Worm (Caenorhabditis elegans) whole organism, L1 larva: ENCODE results near the gene T07H3.8.

Experiments
- ama-1 ChIP-seq: fragments of 150-350 bp; optimal IDR thresholded peaks from 2 replicates; lab custom pipeline; 2014
- blmp-1 ChIP-seq: fragments of 150-350 bp; optimal IDR thresholded peaks from 2 replicates; lab custom pipeline; 2014; ENCODE audit warnings: missing biosample characterization, missing genetic modification characterization
- lin-13 ChIP-seq: fragments of 150-350 bp; optimal IDR thresholded peaks from 2 replicates; lab custom pipeline; 2014; ENCODE audit warnings: missing biosample characterization, missing genetic modification reagents, missing genetic modification characterization
- mep-1 ChIP-seq: fragments of 150-350 bp; optimal IDR thresholded peaks from 2 replicates; lab custom pipeline; 2014; ENCODE audit warnings: missing biosample characterization, missing genetic modification characterization
- nhr-28 ChIP-seq: fragments of 150-350 bp; optimal IDR thresholded peaks from 2 replicates; lab custom pipeline; 2014; ENCODE audit warnings: missing biosample characterization, missing genetic modification characterization
- sptf-1 ChIP-seq: fragments of 150-350 bp; optimal IDR thresholded peaks from 2 replicates; lab custom pipeline; 2014; ENCODE audit warnings: missing biosample characterization, missing genetic modification characterization
- unc-62 ChIP-seq: fragments of 150-350 bp; optimal IDR thresholded peaks from 2 replicates; lab custom pipeline; 2014; ENCODE audit warnings: missing biosample characterization, missing genetic modification reagents, missing genetic modification characterization
- vab-15 ChIP-seq: sonication (generic microtip); optimal IDR thresholded peaks from 2 replicates; lab custom pipeline; 2017; ENCODE audit warnings: missing genotype, mild to moderate bottlenecking, missing genetic modification characterization, missing compliant biosample characterization
- zag-1 ChIP-seq: fragments of 150-350 bp; optimal IDR thresholded peaks from 2 replicates; lab custom pipeline; 2014; ENCODE audit warnings: missing biosample characterization, missing genetic modification characterization
- ztf-11 ChIP-seq, 2 experiments: sonication (generic microtip); optimal IDR thresholded peaks; 2 replicates each; lab custom pipeline; 2016 to 2017; ENCODE audit warnings: missing genetic modification characterization in 2 of 2, missing biosample characterization in 1 of 2, missing compliant biosample characterization in 1 of 2

DNA sequence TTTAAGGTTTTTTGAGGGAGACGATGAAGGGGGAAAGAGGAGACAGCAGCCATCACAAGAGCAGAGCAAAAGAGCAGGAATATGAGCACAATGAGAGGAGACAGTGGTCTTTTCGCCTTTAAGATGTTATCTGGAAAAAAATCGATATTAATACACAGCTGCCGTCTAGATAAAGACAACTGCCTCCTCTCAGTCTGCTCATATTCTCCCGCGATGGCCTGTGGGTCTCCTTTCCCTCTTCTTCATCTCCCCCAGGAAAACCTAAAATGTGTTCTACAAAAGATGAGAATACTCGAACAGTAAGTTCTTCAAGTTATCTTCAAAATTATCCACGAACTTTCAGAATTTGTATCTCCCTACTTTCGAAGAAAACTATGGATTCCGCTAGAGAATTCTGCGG lies 35.9 kb upstream of the T07H3.8 start, which contains the start of the genes fbxb-52 and fbxb-51:
- TF ChIP-seq mep-1 (tag; lab: Kevin White, UChicago): no peak
- TF ChIP-seq sptf-1: no peak
- no peak for TF ChIP-seq unc-62 (GFP tag; lab: Kevin White, UChicago)
- TF ChIP-seq lin-13 (GFP tag; lab: Kevin White, UChicago): no peak
- TF ChIP-seq nhr-28 (tag; lab: Kevin White, UChicago): no peak
- TF ChIP-seq zag-1 (tag; lab: Kevin White, UChicago): no peak
- no peak for TF ChIP-seq ztf-11 (tag; optimal IDR thresholded peaks at IDR 0.05; lab: Kevin White, UChicago)
- no peak for TF ChIP-seq ama-1
- no peak for TF ChIP-seq blmp-1 (tag; lab: Kevin White, UChicago)
- TF ChIP-seq vab-15: no peak
